Fruit fly (Drosophila melanogaster) whole organism, wandering third instar larva: ENCODE results near the gene CG2247.

Experiments used
- Myc ChIP-seq: fragments of >200 bp; optimal IDR thresholded peaks from 2 replicates; lab custom pipeline; 2017
- Vsx2 ChIP-seq: fragments of 200-300, 225-300 bp; sonication (Bioruptor generic); optimal IDR thresholded peaks from 2 replicates; lab custom pipeline; 2018; ENCODE audit warnings: missing biosample characterization, missing genetic modification characterization; ENCODE audit not compliant: partially characterized antibody
- brk ChIP-seq: fragments of 200-800 bp; sonication (Bioruptor generic); optimal IDR thresholded peaks from 2 replicates; lab custom pipeline; 2016; ENCODE audit warnings: missing biosample characterization, mild to moderate bottlenecking, missing genetic modification characterization
- lola ChIP-seq: fragments of >200 bp; optimal IDR thresholded peaks from 2 replicates; lab custom pipeline; 2017; ENCODE audit warnings: missing biosample characterization, missing genetic modification characterization

DNA sequence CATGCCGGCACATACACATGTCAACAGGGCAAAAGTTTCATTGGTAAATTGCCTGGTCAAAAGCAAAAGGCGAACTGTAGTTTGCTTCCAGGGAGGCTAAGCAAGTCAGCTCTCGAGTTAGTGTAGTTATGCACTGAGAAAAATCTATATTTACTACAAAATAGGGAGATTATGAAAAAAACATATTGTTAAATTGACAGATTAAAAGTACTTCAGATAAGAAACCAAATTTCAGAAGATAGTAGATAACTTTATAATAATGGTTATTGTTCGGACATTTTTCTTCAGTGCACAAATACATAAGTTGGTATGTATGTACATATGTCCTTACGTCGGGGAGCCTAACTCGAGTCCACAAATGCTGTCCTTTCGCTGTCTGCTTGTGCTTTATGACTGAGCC lies 45.7 kb upstream of the CG2247 start:
- TF ChIP-seq lola (no peak), Myc (lab: Kevin White, UChicago) (no peak), Vsx2 (no peak), brk (GFP tag; lab: Kevin White, UChicago) (no peak)
